Worm (Caenorhabditis elegans): ENCODE results near the gene K02D10.2.
A peak's percentile ranks its signal among the peaks of the same experiment; 100 is the strongest.

The K02D10.2 gene

ce11 chrIII:8811111-8811510 is 40.0 kb upstream of the K02D10.2 start:
- peak; percentile 53 for TF ChIP-seq lin-14 (GFP tag; optimal IDR thresholded peaks at IDR 0.05)
- no peak for TF ChIP-seq zip-4 (GFP tag; optimal IDR thresholded peaks at IDR 0.05)
- TF ChIP-seq irx-1 (tag; optimal IDR thresholded peaks at IDR 0.05) = no peak
- peak; percentile 36 for TF ChIP-seq fkh-10 (GFP tag; optimal IDR thresholded peaks at IDR 0.05)
- no peak for TF ChIP-seq elt-3 (tag; optimal IDR thresholded peaks at IDR 0.05)
- no peak for TF ChIP-seq nhr-47 (tag; optimal IDR thresholded peaks at IDR 0.05)
- no peak for TF ChIP-seq mdl-1 (tag; optimal IDR thresholded peaks at IDR 0.05)
- TF ChIP-seq nhr-84 (tag; optimal IDR thresholded peaks at IDR 0.05) = no peak
- no peak for TF ChIP-seq nhr-12 (tag; optimal IDR thresholded peaks at IDR 0.05)
- TF ChIP-seq mab-9 (GFP tag; IDR thresholded peaks at IDR 0.05) = no peak
- no peak for TF ChIP-seq F16B12.6 (tag; optimal IDR thresholded peaks at IDR 0.05)
- TF ChIP-seq unc-30 (tag; optimal IDR thresholded peaks at IDR 0.05) = no peak
- TF ChIP-seq vab-15 (tag; optimal IDR thresholded peaks at IDR 0.05) = no peak

- no peak for TF ChIP-seq hlh-4 (tag; optimal IDR thresholded peaks at IDR 0.05)
- TF ChIP-seq ceh-8 (GFP tag; optimal IDR thresholded peaks at IDR 0.05) = no peak
- TF ChIP-seq mab-9 (GFP tag; IDR thresholded peaks at IDR 0.05) = no peak
- peak; percentile 39 for TF ChIP-seq swsn-7 (tag; optimal IDR thresholded peaks at IDR 0.05)
- TF ChIP-seq zag-1 (tag; optimal IDR thresholded peaks at IDR 0.05) = no peak
- TF ChIP-seq xbp-1 (tag; optimal IDR thresholded peaks at IDR 0.05) = peak; percentile 38
- no peak for TF ChIP-seq nhr-237 (tag; optimal IDR thresholded peaks at IDR 0.05)
- TF ChIP-seq egl-13 (tag; optimal IDR thresholded peaks at IDR 0.05) = no peak
- TF ChIP-seq ets-5 (GFP tag; IDR thresholded peaks at IDR 0.05) = no peak
- peak; percentile 68 for TF ChIP-seq nhr-20 (tag; optimal IDR thresholded peaks at IDR 0.05)
- TF ChIP-seq nhr-90 (tag; optimal IDR thresholded peaks at IDR 0.05; ENCODE audit: poor library complexity) = peak; percentile 47
- no peak for TF ChIP-seq zip-4 (GFP tag; optimal IDR thresholded peaks at IDR 0.05)
- TF ChIP-seq C34B4.2 (tag; optimal IDR thresholded peaks at IDR 0.05) = no peak
- no peak for TF ChIP-seq elt-2 (tag; optimal IDR thresholded peaks at IDR 0.05)
- TF ChIP-seq C04F5.9 (tag; optimal IDR thresholded peaks at IDR 0.05) = no peak
- TF ChIP-seq nhr-11 (tag; optimal IDR thresholded peaks at IDR 0.05) = no peak
- TF ChIP-seq nhr-85 (tag) = peak; percentile 38
- peak; percentile 59 for TF ChIP-seq snu-23 (GFP tag; optimal IDR thresholded peaks at IDR 0.05)
- no peak for TF ChIP-seq hlh-17 (GFP tag; optimal IDR thresholded peaks at IDR 0.05; ENCODE audit: borderline replicate concordance)
- no peak for TF ChIP-seq ceh-90 (tag; optimal IDR thresholded peaks at IDR 0.05)
- peak; percentile 54 for TF ChIP-seq blmp-1 (tag; optimal IDR thresholded peaks at IDR 0.05)
- peak; percentile 11 for TF ChIP-seq lin-39 (tag; optimal IDR thresholded peaks at IDR 0.05)
- TF ChIP-seq ceh-82 (tag; optimal IDR thresholded peaks at IDR 0.05) = peak in 2 of 3 experiments; percentile 36 to 67
- TF ChIP-seq aly-2 (tag; optimal IDR thresholded peaks at IDR 0.05) = no peak
- no peak for TF ChIP-seq sptf-1 (tag; optimal IDR thresholded peaks at IDR 0.05)
- no peak for TF ChIP-seq tlp-1 (tag; optimal IDR thresholded peaks at IDR 0.05)
- peak; percentile 22 for TF ChIP-seq snpc-4 (tag; optimal IDR thresholded peaks at IDR 0.05)
- no peak for TF ChIP-seq nhr-12 (tag; optimal IDR thresholded peaks at IDR 0.05)
- TF ChIP-seq irx-1 (tag; optimal IDR thresholded peaks at IDR 0.05) = no peak
- peak; percentile 58 for TF ChIP-seq nhr-71 (tag; optimal IDR thresholded peaks at IDR 0.05)
- 0 out of 2 replicates have a peak, but pooled peaks have one; percentile 8 for TF ChIP-seq isw-1 (GFP tag; IDR thresholded peaks at IDR 0.05)
- peak; percentile 21 for TF ChIP-seq unc-130 (tag; optimal IDR thresholded peaks at IDR 0.05)
- TF ChIP-seq Y116A8C.19 (tag; optimal IDR thresholded peaks at IDR 0.05; ENCODE audit: borderline replicate concordance) = no peak
- TF ChIP-seq ceh-63 (GFP tag; optimal IDR thresholded peaks at IDR 0.05) = no peak
- peak; percentile 44 for TF ChIP-seq F16B12.6 (tag; optimal IDR thresholded peaks at IDR 0.05)
- TF ChIP-seq unc-98 (GFP tag; IDR thresholded peaks at IDR 0.05) = no peak
- TF ChIP-seq sup-37 (GFP tag; optimal IDR thresholded peaks at IDR 0.05) = no peak
- TF ChIP-seq pqm-1 (tag; optimal IDR thresholded peaks at IDR 0.05) = no peak
- no peak for TF ChIP-seq sox-4 (tag; optimal IDR thresholded peaks at IDR 0.05)
- no peak for TF ChIP-seq efl-3 (GFP tag; optimal IDR thresholded peaks at IDR 0.05)
- TF ChIP-seq alr-1 (tag; optimal IDR thresholded peaks at IDR 0.05; ENCODE audit: borderline replicate concordance) = no peak
- TF ChIP-seq nhr-19 (GFP tag; conservative IDR thresholded peaks at IDR 0.05) = peak; percentile 41
Observed at ce11 chrIII:8809245-8809971, 38.3 kb upstream of the K02D10.2 start, which contains the start of gene prx-19. Gene prx-19 (minus strand): TSS chrIII:8809295.
